Worm (Caenorhabditis elegans) whole organism, L4 larva: ENCODE data around the gene lgc-36.

ENCODE experiments used
- F26F4.8 ChIP-seq: fragments of 200-800 bp; sonication (Bioruptor generic); conservative IDR thresholded peaks from 2 replicates; pipeline ENCODE4 v1.3.6; 2022; ENCODE audit warnings: missing genetic modification characterization, missing compliant biosample characterization
- ZK546.5 ChIP-seq, 2 experiments: sonication (generic microtip); optimal IDR thresholded peaks; 2 replicates each; lab custom pipeline; 2017; ENCODE audit warnings: missing biosample characterization in 2 of 2, missing genetic modification characterization in 2 of 2
- aly-2 ChIP-seq: sonication (generic microtip); optimal IDR thresholded peaks from 2 replicates; lab custom pipeline; 2018; ENCODE audit warnings: missing biosample characterization, missing genetic modification characterization
- cey-2 ChIP-seq: sonication (generic microtip); optimal IDR thresholded peaks from 3 replicates; lab custom pipeline; 2017; ENCODE audit warnings: missing genetic modification characterization, mild to moderate bottlenecking, missing compliant biosample characterization, antibody characterized with exemption, borderline replicate concordance; ENCODE audit not compliant: insufficient read depth
- jun-1 ChIP-seq: fragments of 150-350 bp; optimal IDR thresholded peaks from 2 replicates; lab custom pipeline; 2014; ENCODE audit warnings: missing biosample characterization, missing genetic modification reagents, missing genetic modification characterization
- lin-13 ChIP-seq: fragments of 150-350 bp; optimal IDR thresholded peaks from 2 replicates; lab custom pipeline; 2014; ENCODE audit warnings: missing biosample characterization, missing genetic modification reagents, missing genetic modification characterization
- rbr-2 ChIP-seq: sonication (generic microtip); optimal IDR thresholded peaks from 2 replicates; lab custom pipeline; 2016; ENCODE audit warnings: missing genotype, missing genetic modification characterization, missing compliant biosample characterization

- TF ChIP-seq F26F4.8 (GFP tag; lab: Robert Waterston, UW) (no peak), ZK546.5 (tag; optimal IDR thresholded peaks at IDR 0.05; lab: Kevin White, UChicago) (no peak), aly-2 (tag; lab: Kevin White, UChicago) (no peak), jun-1 (no peak), cey-2 (tag; lab: Kevin White, UChicago) (no peak), lin-13 (GFP tag; lab: Kevin White, UChicago) (no peak), rbr-2 (tag; lab: Kevin White, UChicago) (no peak)
Measured at ce11 chrV:11220415-11220814, 38.4 kb downstream of the lgc-36 start.
